Fruit fly (Drosophila melanogaster) whole organism, embryonic: ENCODE data around the gene CG11882.
A peak's percentile ranks its signal among the peaks of the same experiment; 100 is the strongest.

Experiments used
- ATbp ChIP-seq: fragments of 200-800 bp; sonication (Bioruptor generic); optimal IDR thresholded peaks from 2 replicates; lab custom pipeline; 2017; ENCODE audit warnings: missing biosample characterization, mild to moderate bottlenecking, missing genetic modification characterization, missing genetic modification reagents
- Adf1 ChIP-seq: fragments of 200-800 bp; sonication (Bioruptor generic); IDR thresholded peaks from 2 replicates; pipeline ENCODE4 v1.3.6; 2022; ENCODE audit warnings: missing biosample characterization, missing genetic modification characterization
- Atf3 ChIP-seq: fragments of 200-800 bp; sonication (Bioruptor generic); optimal IDR thresholded peaks from 3 replicates; lab custom pipeline; 2016; ENCODE audit warnings: missing biosample characterization, missing genetic modification characterization
- CG10543 ChIP-seq: fragments of 200-800 bp; sonication (Bioruptor generic); optimal IDR thresholded peaks from 3 replicates; lab custom pipeline; 2017; ENCODE audit warnings: missing biosample characterization, mild to moderate bottlenecking, missing genetic modification characterization, moderate library complexity
- CG11085 ChIP-seq: fragments of 200-800 bp; sonication (Bioruptor generic); IDR thresholded peaks from 2 replicates; pipeline ENCODE4 v1.3.6; 2022; ENCODE audit warnings: missing biosample characterization, missing genetic modification characterization
- CG12071 ChIP-seq: fragments of 200-800 bp; sonication (Bioruptor generic); optimal IDR thresholded peaks from 3 replicates; lab custom pipeline; 2018; ENCODE audit warnings: missing biosample characterization, mild to moderate bottlenecking, missing genetic modification characterization
- CG12236 ChIP-seq: fragments of 200-800 bp; sonication (Bioruptor generic); optimal IDR thresholded peaks from 2 replicates; lab custom pipeline; 2016; ENCODE audit warnings: missing biosample characterization, missing genetic modification characterization
- CG17829 ChIP-seq: fragments of 200-800 bp; optimal IDR thresholded peaks from 2 replicates; lab custom pipeline; 2019; ENCODE audit warnings: missing biosample characterization, mild to moderate bottlenecking, missing genetic modification characterization, moderate library complexity
- CG2116 ChIP-seq: fragments of 200-800 bp; sonication (Bioruptor generic); optimal IDR thresholded peaks from 3 replicates; lab custom pipeline; 2018; ENCODE audit warnings: missing biosample characterization, mild to moderate bottlenecking, missing genetic modification characterization
- CG32767 ChIP-seq: fragments of 200-800 bp; sonication (Bioruptor generic); IDR thresholded peaks from 2 replicates; pipeline ENCODE4 v1.3.6; 2022; ENCODE audit warnings: missing biosample characterization, missing genetic modification characterization
- CG3838 ChIP-seq: fragments of 200-800 bp; sonication (Bioruptor generic); optimal IDR thresholded peaks from 3 replicates; lab custom pipeline; 2016; ENCODE audit warnings: missing biosample characterization, missing genetic modification characterization
- CG4360 ChIP-seq: fragments of 200-800 bp; sonication (Bioruptor generic); IDR thresholded peaks from 2 replicates; pipeline ENCODE4 v1.3.6; 2022; ENCODE audit warnings: missing biosample characterization, missing genetic modification characterization
- CG43689 ChIP-seq: fragments of 200-800 bp; sonication (Bioruptor generic); IDR thresholded peaks from 2 replicates; pipeline ENCODE4 v1.3.6; 2022; ENCODE audit warnings: missing biosample characterization, missing genetic modification characterization
- CG4404 ChIP-seq: fragments of 200-800 bp; sonication (Bioruptor generic); IDR thresholded peaks from 2 replicates; pipeline ENCODE4 v1.3.6; 2022; ENCODE audit warnings: missing biosample characterization, missing genetic modification characterization
- CG5245 ChIP-seq: fragments of 200-800 bp; sonication (Bioruptor generic); optimal IDR thresholded peaks from 3 replicates; lab custom pipeline; 2016; ENCODE audit warnings: missing biosample characterization, missing genetic modification characterization
- CG5953 ChIP-seq: fragments of 200-800 bp; sonication (Bioruptor generic); IDR thresholded peaks from 2 replicates; pipeline ENCODE4 v1.3.6; 2022; ENCODE audit warnings: missing biosample characterization, missing genetic modification characterization
- CG6175 ChIP-seq: fragments of 200-800 bp; sonication (Bioruptor generic); IDR thresholded peaks from 3 replicates; pipeline ENCODE4 v1.3.6; 2022; ENCODE audit warnings: missing biosample characterization, missing genetic modification characterization
- CG6654 ChIP-seq: fragments of 200-800 bp; sonication (Bioruptor generic); optimal IDR thresholded peaks from 2 replicates; lab custom pipeline; 2017; ENCODE audit warnings: missing biosample characterization, mild to moderate bottlenecking, missing genetic modification characterization
- CG8944 ChIP-seq: fragments of 200-800 bp; sonication (Bioruptor generic); optimal IDR thresholded peaks from 3 replicates; lab custom pipeline; 2016; ENCODE audit warnings: missing biosample characterization, missing genetic modification characterization
- Dfd ChIP-seq, 2 experiments: fragments of >200 bp; optimal IDR thresholded peaks; 2 replicates each; lab custom pipeline; 2017; ENCODE audit warnings: missing biosample characterization in 2 of 2, missing genetic modification characterization in 2 of 2
- Dip3 ChIP-seq: fragments of 200-800 bp; sonication (Bioruptor generic); optimal IDR thresholded peaks from 3 replicates; lab custom pipeline; 2016; ENCODE audit warnings: missing biosample characterization, missing genetic modification characterization
- Fer2 ChIP-seq: fragments of 200-800 bp; sonication (Bioruptor generic); optimal IDR thresholded peaks from 2 replicates; lab custom pipeline; 2018; ENCODE audit warnings: missing biosample characterization, mild to moderate bottlenecking, missing genetic modification characterization, moderate library complexity
- Hr51 ChIP-seq, 2 experiments: fragments of 200-800 bp; sonication (Bioruptor generic); optimal IDR thresholded peaks; 2 replicates in 1 of 2; 3 replicates in 1 of 2; lab custom pipeline; 2016 to 2018; ENCODE audit warnings: missing biosample characterization in 2 of 2, missing genetic modification characterization in 2 of 2, mild to moderate bottlenecking in 1 of 2, moderate library complexity in 1 of 2
- abd-A ChIP-seq: fragments of 200-800 bp; sonication (Bioruptor generic); optimal IDR thresholded peaks from 3 replicates; lab custom pipeline; 2019; ENCODE audit warnings: missing biosample characterization, mild to moderate bottlenecking, missing genetic modification characterization, moderate library complexity
- ara ChIP-seq: fragments of 200-800 bp; sonication (Bioruptor generic); IDR thresholded peaks from 2 replicates; pipeline ENCODE4 v1.3.6; 2022; ENCODE audit warnings: missing biosample characterization, missing genetic modification characterization
- ase ChIP-seq: fragments of 200-800 bp; sonication (Bioruptor generic); IDR thresholded peaks from 3 replicates; pipeline ENCODE4 v1.3.6; 2022; ENCODE audit warnings: missing biosample characterization, missing genetic modification characterization
- bigmax ChIP-seq: fragments of 200-800 bp; sonication (Bioruptor generic); optimal IDR thresholded peaks from 2 replicates; lab custom pipeline; 2018; ENCODE audit warnings: missing biosample characterization, mild to moderate bottlenecking, missing genetic modification characterization
- dati ChIP-seq: fragments of 200-800 bp; sonication (Bioruptor generic); IDR thresholded peaks from 2 replicates; pipeline ENCODE4 v1.3.6; 2022; ENCODE audit warnings: missing biosample characterization, missing genetic modification characterization
- dmrt99B ChIP-seq: fragments of 200-800 bp; sonication (Bioruptor generic); optimal IDR thresholded peaks from 2 replicates; lab custom pipeline; 2018; ENCODE audit warnings: missing biosample characterization, mild to moderate bottlenecking, missing genetic modification characterization, moderate library complexity
- exex ChIP-seq: fragments of 200-800 bp; sonication (Bioruptor generic); optimal IDR thresholded peaks from 4 replicates; lab custom pipeline; 2018; ENCODE audit warnings: missing biosample characterization, mild to moderate bottlenecking, missing genetic modification characterization, moderate library complexity
- hbn ChIP-seq: fragments of 200-800 bp; sonication (Bioruptor generic); IDR thresholded peaks from 2 replicates; pipeline ENCODE4 v1.3.6; 2022; ENCODE audit warnings: missing biosample characterization, missing genetic modification characterization; ENCODE audit not compliant: partially characterized antibody
- hkb ChIP-seq, 2 experiments: fragments of 200-800 bp in 1 of 2; fragments of >200 bp in 1 of 2; sonication (Bioruptor generic) in 1 of 2; IDR thresholded peaks in 1 of 2; optimal IDR thresholded peaks in 1 of 2; 2 replicates each; pipeline versions ENCODE4 v1.3.6 to Lab custom; 2017 to 2022; ENCODE audit warnings: missing biosample characterization in 1 of 2, missing genetic modification characterization in 1 of 2
- inv ChIP-seq: fragments of 200-800 bp; sonication (Bioruptor generic); IDR thresholded peaks from 2 replicates; pipeline ENCODE4 v1.3.6; 2022; ENCODE audit warnings: missing biosample characterization, missing genetic modification characterization; ENCODE audit not compliant: partially characterized antibody
- lilli ChIP-seq: fragments of 200-800 bp; sonication (Bioruptor generic); optimal IDR thresholded peaks from 3 replicates; lab custom pipeline; 2016; ENCODE audit warnings: missing biosample characterization, missing genetic modification characterization
- maf-S ChIP-seq: fragments of 200-800 bp; sonication (Bioruptor generic); optimal IDR thresholded peaks from 2 replicates; lab custom pipeline; 2016; ENCODE audit warnings: missing biosample characterization, missing genetic modification characterization
- nom ChIP-seq: fragments of 200-800 bp; sonication (Bioruptor generic); optimal IDR thresholded peaks from 2 replicates; lab custom pipeline; 2017; ENCODE audit warnings: missing biosample characterization, missing genetic modification characterization, mild to moderate bottlenecking, moderate library complexity, missing genetic modification reagents
- pfk ChIP-seq: fragments of 200-800 bp; sonication (Bioruptor generic); optimal IDR thresholded peaks from 2 replicates; lab custom pipeline; 2018; ENCODE audit warnings: missing biosample characterization, mild to moderate bottlenecking, missing genetic modification characterization, moderate library complexity
- pum ChIP-seq: fragments of 200-800 bp; sonication (Bioruptor generic); optimal IDR thresholded peaks from 2 replicates; lab custom pipeline; 2016; ENCODE audit warnings: missing biosample characterization, missing genetic modification characterization
- rib ChIP-seq: fragments of 200-800 bp; sonication (Bioruptor generic); IDR thresholded peaks from 2 replicates; pipeline ENCODE4 v1.3.6; 2022; ENCODE audit warnings: missing biosample characterization, missing genetic modification characterization
- row ChIP-seq: fragments of 200-800 bp; sonication (Bioruptor generic); IDR thresholded peaks from 3 replicates; pipeline ENCODE4 v1.3.6; 2022; ENCODE audit warnings: missing biosample characterization, missing genetic modification characterization
- shn ChIP-seq: fragments of 200-800 bp; sonication (Bioruptor generic); optimal IDR thresholded peaks from 3 replicates; lab custom pipeline; 2016; ENCODE audit warnings: missing biosample characterization, missing genetic modification characterization
- sna ChIP-seq: fragments of 200-800 bp; sonication (Bioruptor generic); IDR thresholded peaks from 2 replicates; pipeline ENCODE4 v1.3.6; 2022; ENCODE audit warnings: missing biosample characterization, missing genetic modification characterization; ENCODE audit not compliant: partially characterized antibody
- sob ChIP-seq: fragments of 200-800 bp; sonication (Bioruptor generic); IDR thresholded peaks from 2 replicates; pipeline ENCODE4 v1.3.6; 2022; ENCODE audit warnings: missing biosample characterization, missing genetic modification characterization
- sr ChIP-seq: fragments of 200-800 bp; sonication (Bioruptor generic); IDR thresholded peaks from 3 replicates; pipeline ENCODE4 v1.3.6; 2022; ENCODE audit warnings: missing biosample characterization, missing genetic modification characterization
- stwl ChIP-seq: fragments of 200-800 bp; sonication (Bioruptor generic); optimal IDR thresholded peaks from 3 replicates; lab custom pipeline; 2018; ENCODE audit warnings: missing biosample characterization, mild to moderate bottlenecking, missing genetic modification characterization, moderate library complexity
- tna ChIP-seq: fragments of 200-800 bp; sonication (Bioruptor generic); IDR thresholded peaks from 2 replicates; pipeline ENCODE4 v1.3.6; 2022; ENCODE audit warnings: missing biosample characterization, missing genetic modification characterization; ENCODE audit not compliant: partially characterized antibody
- usp ChIP-seq: fragments of >200 bp; optimal IDR thresholded peaks from 2 replicates; lab custom pipeline; 2017; ENCODE audit warnings: missing biosample characterization, missing genetic modification characterization
- yki ChIP-seq: fragments of >200 bp; optimal IDR thresholded peaks from 3 replicates; lab custom pipeline; 2018
- zfh2 ChIP-seq: fragments of 200-800 bp; sonication (Bioruptor generic); optimal IDR thresholded peaks from 2 replicates; lab custom pipeline; 2016; ENCODE audit warnings: missing biosample characterization, missing genetic modification characterization

Gene CG11882

dm6 chr3R:29122817-29123611 lies 25.0 kb downstream of the CG11882 start, which contains the start of the genes yem and Ctl2 (continued):
- TF ChIP-seq usp (GFP tag; lab: Kevin White, UChicago), result no peak
- TF ChIP-seq dmrt99B (tag; lab: Kevin White, UChicago), result peak; percentile 6
- peak; percentile 60 for TF ChIP-seq CG5245 (GFP tag; lab: Kevin White, UChicago)
- TF ChIP-seq CG32767 (GFP tag; lab: Robert Waterston, UW), result no peak
- peak; percentile 63 for TF ChIP-seq CG3838 (GFP tag; lab: Kevin White, UChicago)
- TF ChIP-seq CG17829, result peak; percentile 72
- TF ChIP-seq nom (GFP tag; lab: Kevin White, UChicago), result peak; percentile 16
- TF ChIP-seq row, result peak; percentile 88
- no peak for TF ChIP-seq hbn
- TF ChIP-seq ara (GFP tag; lab: Robert Waterston, UW), result 0 out of 2 replicates have a peak, but pooled peaks have one; percentile 50
- peak; percentile 36 for TF ChIP-seq CG6654 (GFP tag; lab: Kevin White, UChicago)
- TF ChIP-seq pfk (GFP tag; lab: Kevin White, UChicago), result peak; percentile 40
- TF ChIP-seq CG5953 (GFP tag; lab: Robert Waterston, UW), result no peak
- TF ChIP-seq Atf3 (GFP tag; lab: Kevin White, UChicago), result peak; percentile 82
- peak; percentile 69; the same call in 2 of the 3 replicates for TF ChIP-seq CG6175 (GFP tag; lab: Robert Waterston, UW)
- peak; percentile 28 for TF ChIP-seq exex
- TF ChIP-seq CG12071 (GFP tag; lab: Kevin White, UChicago), result peak; percentile 38
- peak; percentile 88 for TF ChIP-seq hkb (optimal IDR thresholded peaks at IDR 0.05; lab: Kevin White, UChicago)
- no peak for TF ChIP-seq hkb (GFP tag; IDR thresholded peaks at IDR 0.05; lab: Robert Waterston, UW)
- TF ChIP-seq abd-A, result no peak
- TF ChIP-seq sr, result peak; percentile 18; the same call in 1 of the 3 replicates
- TF ChIP-seq stwl (tag; lab: Kevin White, UChicago), result peak; percentile 51
- no peak for TF ChIP-seq bigmax (GFP tag; lab: Kevin White, UChicago)
- TF ChIP-seq CG8944 (GFP tag; lab: Kevin White, UChicago), result peak; percentile 72
- peak; percentile 65 for TF ChIP-seq CG4404 (GFP tag; lab: Robert Waterston, UW)
- peak; percentile 83 for TF ChIP-seq pum (GFP tag; lab: Kevin White, UChicago)
- no peak for TF ChIP-seq CG43689
- TF ChIP-seq sna (GFP tag; lab: Robert Waterston, UW), result no peak
- peak; percentile 87 for TF ChIP-seq rib
- peak; percentile 91 for TF ChIP-seq CG2116 (GFP tag; lab: Kevin White, UChicago)
- no peak for TF ChIP-seq Fer2
- TF ChIP-seq ATbp, result peak; percentile 19
- no peak; the same call in 2 of the 3 replicates for TF ChIP-seq ase (GFP tag; lab: Robert Waterston, UW)
- TF ChIP-seq tna (GFP tag; lab: Robert Waterston, UW), result 0 out of 2 replicates have a peak, but pooled peaks have one; percentile 16
- TF ChIP-seq lilli (GFP tag; lab: Kevin White, UChicago), result peak; percentile 90
- TF ChIP-seq yki (lab: Kevin White, UChicago), result no peak
- TF ChIP-seq Hr51 (GFP tag; optimal IDR thresholded peaks at IDR 0.05; lab: Kevin White, UChicago), result peak; percentile 58 to 86
- TF ChIP-seq CG11085 (GFP tag; lab: Robert Waterston, UW), result peak; percentile 61
- TF ChIP-seq dati (GFP tag; lab: Robert Waterston, UW), result no peak
- TF ChIP-seq Dip3 (GFP tag; lab: Kevin White, UChicago), result peak; percentile 86
- peak; percentile 79 for TF ChIP-seq maf-S (GFP tag; lab: Kevin White, UChicago)
- peak; percentile 75 for TF ChIP-seq sob (GFP tag; lab: Robert Waterston, UW)
- TF ChIP-seq CG4360, result no peak
- TF ChIP-seq CG12236 (GFP tag; lab: Kevin White, UChicago), result peak; percentile 46
- TF ChIP-seq shn (GFP tag; lab: Kevin White, UChicago), result peak; percentile 90
- peak; percentile 7; the same call in 1 of the 2 replicates for TF ChIP-seq Adf1 (GFP tag; lab: Robert Waterston, UW)
- TF ChIP-seq CG10543 (GFP tag; lab: Kevin White, UChicago), result peak; percentile 71
- no peak for TF ChIP-seq Dfd (GFP tag; optimal IDR thresholded peaks at IDR 0.05; lab: Kevin White, UChicago)
- TF ChIP-seq zfh2 (GFP tag; lab: Kevin White, UChicago), result peak; percentile 93
- peak; percentile 19; the same call in 1 of the 2 replicates for TF ChIP-seq inv (GFP tag; lab: Robert Waterston, UW)
